Worm (Caenorhabditis elegans): ENCODE data around the gene rars-1.

ce11 chrIII:4956566-4956965 is 39.6 kb upstream of the rars-1 start, which contains the start of gene C26E6.1:
- TF ChIP-seq skn-1 (tag; optimal IDR thresholded peaks at IDR 0.05) (no peak), egl-27 (tag; optimal IDR thresholded peaks at IDR 0.05) (no peak), nhr-76 (tag; optimal IDR thresholded peaks at IDR 0.05) (no peak), nhr-11 (tag; optimal IDR thresholded peaks at IDR 0.05) (no peak), fos-1 (tag; optimal IDR thresholded peaks at IDR 0.05) (no peak), eor-1 (tag; optimal IDR thresholded peaks at IDR 0.05) (no peak), elt-1 (tag; optimal IDR thresholded peaks at IDR 0.05) (no peak), fkh-10 (GFP tag; optimal IDR thresholded peaks at IDR 0.05) (no peak), hmg-11 (tag; optimal IDR thresholded peaks at IDR 0.05) (no peak), ztf-11 (tag; optimal IDR thresholded peaks at IDR 0.05) (no peak), pqm-1 (tag; optimal IDR thresholded peaks at IDR 0.05) (no peak), aly-2 (tag; optimal IDR thresholded peaks at IDR 0.05) (no peak), ama-1 (optimal IDR thresholded peaks at IDR 0.05) (no peak), pha-4 (tag; optimal IDR thresholded peaks at IDR 0.05) (no peak)

All from whole organism, L3 larva.